Fruit fly (Drosophila melanogaster): Measurements from ENCODE around the gene CG15628.

DNA sequence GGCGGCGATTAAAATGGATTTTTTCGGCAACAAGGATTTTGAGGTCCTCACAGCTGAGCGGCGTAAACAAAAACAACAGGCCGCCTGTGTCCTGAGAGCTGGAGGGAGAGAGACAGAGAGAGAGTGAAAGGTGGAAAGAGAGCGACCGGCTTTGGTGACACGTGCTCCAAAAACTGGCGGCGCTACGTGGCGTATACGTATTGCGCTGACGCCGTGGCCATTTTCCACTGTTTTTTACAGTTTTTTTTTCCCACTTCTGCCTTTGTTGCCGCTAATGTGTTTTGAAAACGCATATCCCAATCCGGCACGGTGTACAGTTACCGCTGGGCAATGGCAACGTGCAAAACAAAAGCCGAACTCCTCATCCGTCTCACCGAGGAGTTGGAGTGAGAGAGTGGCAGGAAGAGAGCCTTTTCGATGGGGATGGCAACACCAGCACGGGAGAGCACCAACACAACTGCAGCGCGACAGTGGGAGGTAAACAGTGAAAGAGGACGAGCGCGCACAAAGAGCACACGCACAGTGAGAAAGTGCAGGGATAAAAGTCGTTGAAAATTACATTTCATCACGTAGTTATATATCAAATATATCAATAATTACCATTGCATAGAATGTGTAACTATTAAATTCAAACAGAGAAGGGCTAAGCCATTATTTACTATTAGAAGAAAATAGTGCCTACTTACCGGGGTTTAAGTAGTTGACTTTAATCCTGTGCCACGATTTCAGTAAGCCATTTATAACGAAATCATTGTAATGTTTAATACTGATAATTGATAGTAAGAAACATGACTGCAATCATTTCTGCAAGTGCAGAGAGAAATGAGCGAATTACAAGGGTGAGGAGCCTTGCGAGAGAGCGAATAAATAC, 891 bp upstream of the CG15628 start:
- TF ChIP-seq CG8632 (GFP tag; optimal IDR thresholded peaks at IDR 0.05): peak; percentile 64
- peak; percentile 34 for TF ChIP-seq CG15336 (GFP tag; IDR thresholded peaks at IDR 0.05)
- peak; percentile 49 for TF ChIP-seq Blimp-1 (GFP tag; optimal IDR thresholded peaks at IDR 0.05)
- no peak for TF ChIP-seq ss (GFP tag; optimal IDR thresholded peaks at IDR 0.05)
